Fruit fly (Drosophila melanogaster): ENCODE measurements around the gene CG32270.

The CG32270 gene

dm6 chr3L:3252884-3253283 is 44.1 kb upstream of the CG32270 start:
- peak; percentile 42; the same call in 1 of the 2 replicates for TF ChIP-seq Drgx (GFP tag; IDR thresholded peaks at IDR 0.05)
- no peak for TF ChIP-seq CG17912 (GFP tag; optimal IDR thresholded peaks at IDR 0.05)
- TF ChIP-seq CG11504 (tag; optimal IDR thresholded peaks at IDR 0.05), result no peak
- no peak for TF ChIP-seq slp2 (GFP tag; optimal IDR thresholded peaks at IDR 0.05)
- TF ChIP-seq trem (tag; optimal IDR thresholded peaks at IDR 0.05), result no peak
- TF ChIP-seq CG17829 (tag; optimal IDR thresholded peaks at IDR 0.05), result no peak
- no peak for TF ChIP-seq CG9727 (GFP tag; optimal IDR thresholded peaks at IDR 0.05)
- no peak for TF ChIP-seq Tbp (GFP tag; optimal IDR thresholded peaks at IDR 0.05)
- TF ChIP-seq CG11456 (GFP tag; IDR thresholded peaks at IDR 0.05), result 0 out of 3 replicates have a peak, but pooled peaks have one; percentile 13
- TF ChIP-seq CG4328 (GFP tag; optimal IDR thresholded peaks at IDR 0.05), result no peak

- TF ChIP-seq lbe (GFP tag; optimal IDR thresholded peaks at IDR 0.05) (peak; percentile 60), CG2875 (GFP tag; optimal IDR thresholded peaks at IDR 0.05) (no peak), Hr51 (GFP tag; optimal IDR thresholded peaks at IDR 0.05) (peak in 1 of 2 experiments; percentile 8), CG42726 (GFP tag; IDR thresholded peaks at IDR 0.05; ENCODE audit: partially characterized antibody) (no peak), eve (GFP tag; optimal IDR thresholded peaks at IDR 0.05) (no peak), al (GFP tag; IDR thresholded peaks at IDR 0.05) (no peak), Sox102F (GFP tag; optimal IDR thresholded peaks at IDR 0.05) (peak; percentile 2), Drgx (GFP tag; IDR thresholded peaks at IDR 0.05) (no peak), Atf3 (GFP tag; optimal IDR thresholded peaks at IDR 0.05) (no peak), CG6765 (GFP tag; optimal IDR thresholded peaks at IDR 0.05) (no peak), slbo (GFP tag; IDR thresholded peaks at IDR 0.05) (peak; percentile 56; the same call in 1 of the 2 replicates), CG14710 (tag; optimal IDR thresholded peaks at IDR 0.05) (no peak), nmo (GFP tag; optimal IDR thresholded peaks at IDR 0.05) (peak; percentile 3), Dek (tag; optimal IDR thresholded peaks at IDR 0.05) (peak; percentile 0), knrl (GFP tag; IDR thresholded peaks at IDR 0.05; ENCODE audit: partially characterized antibody) (peak; percentile 30; the same call in 1 of the 3 replicates), ham (GFP tag; IDR thresholded peaks at IDR 0.05) (no peak), HLH3B (GFP tag; IDR thresholded peaks at IDR 0.05) (no peak), gem (tag; optimal IDR thresholded peaks at IDR 0.05) (peak; percentile 44), wor (GFP tag; IDR thresholded peaks at IDR 0.05) (no peak), CG12744 (GFP tag; optimal IDR thresholded peaks at IDR 0.05) (no peak), CG30403 (GFP tag; optimal IDR thresholded peaks at IDR 0.05) (peak; percentile 1), CG31365 (tag; optimal IDR thresholded peaks at IDR 0.05) (peak; percentile 86), Hmr (GFP tag; optimal IDR thresholded peaks at IDR 0.05) (peak; percentile 15), CG2202 (tag; optimal IDR thresholded peaks at IDR 0.05) (no peak), Dp (GFP tag; optimal IDR thresholded peaks at IDR 0.05) (peak; percentile 27), corto (GFP tag; optimal IDR thresholded peaks at IDR 0.05) (peak; percentile 64), CG11504 (tag; optimal IDR thresholded peaks at IDR 0.05) (peak; percentile 22), CG33213 (GFP tag; optimal IDR thresholded peaks at IDR 0.05) (no peak), Dref (GFP tag; IDR thresholded peaks at IDR 0.05) (peak; percentile 49), CoRest (tag; optimal IDR thresholded peaks at IDR 0.05) (peak; percentile 7), Bgb (GFP tag; IDR thresholded peaks at IDR 0.05; ENCODE audit: partially characterized antibody) (0 out of 2 replicates have a peak, but pooled peaks have one; percentile 47), CG7839 (tag; optimal IDR thresholded peaks at IDR 0.05) (peak; percentile 17), bsh (GFP tag; optimal IDR thresholded peaks at IDR 0.05) (peak in 1 of 2 experiments; percentile 2), dmrt99B (tag; optimal IDR thresholded peaks at IDR 0.05) (peak; percentile 0), CTCF (GFP tag; optimal IDR thresholded peaks at IDR 0.05) (peak; percentile 66), HmgZ (tag; optimal IDR thresholded peaks at IDR 0.05) (peak; percentile 50), Myb (GFP tag; optimal IDR thresholded peaks at IDR 0.05) (peak; percentile 94), CG11560 (tag; IDR thresholded peaks at IDR 0.05) (no peak), C15 (GFP tag; IDR thresholded peaks at IDR 0.05) (no peak)
Observed at dm6 chr3L:3251659-3252490, 43.1 kb upstream of the CG32270 start.
